Worm (Caenorhabditis elegans): Measurements from ENCODE around the gene C29F9.6.

C29F9.6 gene

DNA sequence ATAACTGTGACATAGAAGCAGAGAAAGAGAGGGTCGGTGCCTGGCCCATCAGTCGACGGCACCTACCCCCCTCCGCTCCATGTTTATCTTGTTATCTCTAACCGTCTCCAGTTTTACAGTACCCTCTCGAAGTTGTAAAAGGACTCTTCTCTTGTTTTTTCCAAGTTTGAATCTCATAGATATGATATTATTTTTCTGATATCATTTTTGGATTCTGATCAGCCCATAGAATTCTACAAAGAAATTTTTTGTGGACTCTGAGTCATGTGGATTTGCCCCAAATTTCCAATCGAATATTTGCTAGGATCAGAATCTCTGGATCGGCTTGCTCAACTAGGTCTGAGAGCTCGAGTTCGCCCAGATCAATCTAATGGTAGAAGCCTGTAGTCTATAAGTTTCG lies at the start of gene C29F9.6:
TSS of gene C29F9.6 (plus strand) at position 301 of the 400 bp plus-strand sequence.
- no peak for TF ChIP-seq alr-1 (tag; optimal IDR thresholded peaks at IDR 0.05; ENCODE audit: borderline replicate concordance)
- TF ChIP-seq efl-1 (optimal IDR thresholded peaks at IDR 0.05): no peak
- peak in 1 of 2 experiments; percentile 66 for TF ChIP-seq efl-1 (GFP tag; optimal IDR thresholded peaks at IDR 0.05 in 1 of 2)
- TF ChIP-seq sup-37 (GFP tag; optimal IDR thresholded peaks at IDR 0.05): no peak
- TF ChIP-seq nhr-77 (tag; optimal IDR thresholded peaks at IDR 0.05): no peak
- no peak for TF ChIP-seq tlp-1 (tag; optimal IDR thresholded peaks at IDR 0.05)
- TF ChIP-seq egl-13 (tag; optimal IDR thresholded peaks at IDR 0.05): no peak
- no peak for TF ChIP-seq lin-14 (GFP tag; optimal IDR thresholded peaks at IDR 0.05)

DNA sequence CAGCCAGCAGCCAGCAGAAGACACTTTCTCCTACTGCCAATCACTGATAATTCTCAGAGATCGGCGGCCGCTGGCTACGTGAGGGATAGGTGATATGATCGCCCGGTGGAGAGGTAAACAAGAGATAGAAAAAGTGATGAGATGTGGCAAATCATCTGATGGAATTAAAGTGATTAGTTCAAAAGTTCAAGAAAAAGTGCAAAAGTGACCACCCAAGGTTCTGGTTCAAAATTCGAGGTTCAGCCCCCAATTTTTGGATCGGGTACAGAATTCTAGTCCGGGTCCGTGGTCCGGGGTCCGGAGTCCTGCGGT lies 49.1 kb upstream of the C29F9.6 start:
- TF ChIP-seq nhr-20 (tag; optimal IDR thresholded peaks at IDR 0.05) (peak; percentile 15), nhr-19 (GFP tag; conservative IDR thresholded peaks at IDR 0.05) (peak; percentile 13; the same call in 1 of the 2 replicates), rnt-1 (tag; optimal IDR thresholded peaks at IDR 0.05) (peak; percentile 54), snu-23 (GFP tag; optimal IDR thresholded peaks at IDR 0.05) (peak; percentile 45), blmp-1 (tag; optimal IDR thresholded peaks at IDR 0.05) (peak; percentile 89), elt-2 (tag; optimal IDR thresholded peaks at IDR 0.05) (no peak), lin-14 (GFP tag; optimal IDR thresholded peaks at IDR 0.05) (peak; percentile 64), C16A3.4 (tag; optimal IDR thresholded peaks at IDR 0.05) (no peak), lsy-2 (tag; optimal IDR thresholded peaks at IDR 0.05) (peak; percentile 13 to 23), nhr-71 (tag; optimal IDR thresholded peaks at IDR 0.05) (peak; percentile 60), fkh-4 (tag; optimal IDR thresholded peaks at IDR 0.05; ENCODE audit: borderline replicate concordance) (no peak), mdl-1 (tag; optimal IDR thresholded peaks at IDR 0.05) (no peak), elt-3 (tag; optimal IDR thresholded peaks at IDR 0.05) (peak in 2 of 6 experiments; percentile 54 to 79), sptf-1 (tag; optimal IDR thresholded peaks at IDR 0.05) (no peak), pag-3 (tag; optimal IDR thresholded peaks at IDR 0.05; ENCODE audit: borderline replicate concordance, insufficient read depth) (peak; percentile 54)

DNA sequence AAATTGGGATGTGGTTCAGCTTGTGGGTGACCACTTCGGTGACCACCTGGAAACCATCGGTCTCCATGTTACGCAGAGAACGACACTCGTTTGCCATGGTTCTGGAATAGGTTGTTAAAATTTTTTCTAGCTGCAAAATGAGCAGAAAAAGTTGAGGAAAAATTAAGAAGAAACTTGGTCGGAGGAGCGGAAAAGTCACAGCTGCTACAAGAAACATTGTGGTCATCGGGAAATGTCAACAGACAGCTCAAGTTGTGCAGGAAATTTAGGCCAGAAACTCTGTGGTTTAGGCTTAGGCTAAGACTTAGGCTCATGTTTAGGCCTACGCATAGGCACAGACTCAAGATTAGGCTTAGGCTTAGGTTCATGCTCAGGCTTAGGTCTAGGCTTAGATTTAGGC lies 48.5 kb upstream of the C29F9.6 start, which contains the start of gene pck-1:
TSS of gene pck-1 (minus strand) at position 101 of the 400 bp plus-strand sequence.
- TF ChIP-seq lin-14 (GFP tag; optimal IDR thresholded peaks at IDR 0.05): no peak
- peak; percentile 1 for TF ChIP-seq rnt-1 (tag; optimal IDR thresholded peaks at IDR 0.05)
- TF ChIP-seq fos-1 (tag; optimal IDR thresholded peaks at IDR 0.05): no peak

DNA sequence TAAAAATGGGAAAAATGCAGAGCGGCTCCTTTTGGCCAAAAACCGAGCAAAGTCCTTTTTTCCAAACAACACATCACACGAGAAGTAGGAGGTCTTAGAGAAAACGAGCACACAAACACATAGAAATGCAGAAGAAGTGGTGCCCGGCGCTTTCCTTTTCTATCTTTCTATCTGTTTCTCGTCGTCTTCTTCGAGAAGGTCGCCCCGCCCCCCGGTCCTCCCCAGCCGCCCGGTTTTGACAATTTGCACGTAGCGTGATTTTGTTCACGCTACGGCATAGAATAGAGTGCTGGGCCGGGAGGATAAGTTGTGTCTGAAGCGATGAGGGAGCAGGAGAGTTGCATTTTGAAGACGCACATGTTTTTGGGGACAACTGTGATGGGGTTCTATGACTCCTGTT lies 47.7 kb upstream of the C29F9.6 start:
- TF ChIP-seq lsy-2 (tag; optimal IDR thresholded peaks at IDR 0.05) (peak; percentile 15 to 40), nhr-47 (tag; optimal IDR thresholded peaks at IDR 0.05) (peak; percentile 46), nhr-71 (tag; optimal IDR thresholded peaks at IDR 0.05) (peak; percentile 67), nhr-19 (GFP tag; conservative IDR thresholded peaks at IDR 0.05) (peak; percentile 59; the same call in 1 of the 2 replicates), nhr-237 (tag; optimal IDR thresholded peaks at IDR 0.05) (no peak), tbx-2 (tag; optimal IDR thresholded peaks at IDR 0.05) (no peak), rnt-1 (tag; optimal IDR thresholded peaks at IDR 0.05) (peak; percentile 38), lir-3 (tag; optimal IDR thresholded peaks at IDR 0.05; ENCODE audit: poor library complexity) (no peak), fkh-4 (tag; optimal IDR thresholded peaks at IDR 0.05; ENCODE audit: borderline replicate concordance) (no peak), efl-1 (optimal IDR thresholded peaks at IDR 0.05) (peak in 1 of 2 experiments; percentile 24), efl-1 (GFP tag; optimal IDR thresholded peaks at IDR 0.05 in 1 of 2) (no peak), fkh-8 (tag; optimal IDR thresholded peaks at IDR 0.05) (peak; percentile 74), swsn-7 (tag; optimal IDR thresholded peaks at IDR 0.05) (peak; percentile 43), fos-1 (tag; optimal IDR thresholded peaks at IDR 0.05) (no peak), blmp-1 (tag; optimal IDR thresholded peaks at IDR 0.05) (peak; percentile 52), mdl-1 (tag; optimal IDR thresholded peaks at IDR 0.05) (peak in 1 of 2 experiments; percentile 19), nhr-85 (tag) (peak; percentile 45), snu-23 (GFP tag; optimal IDR thresholded peaks at IDR 0.05) (peak; percentile 48), lin-14 (GFP tag; optimal IDR thresholded peaks at IDR 0.05) (peak; percentile 94), lin-13 (GFP tag; optimal IDR thresholded peaks at IDR 0.05) (peak; percentile 23), ceh-88 (GFP tag; IDR thresholded peaks at IDR 0.05) (no peak), lin-35 (GFP tag; optimal IDR thresholded peaks at IDR 0.05) (peak in 1 of 2 experiments; percentile 10), ceh-63 (GFP tag; optimal IDR thresholded peaks at IDR 0.05) (no peak), skn-1 (tag; optimal IDR thresholded peaks at IDR 0.05) (no peak), nhr-20 (tag; optimal IDR thresholded peaks at IDR 0.05) (peak; percentile 48), xbp-1 (tag; optimal IDR thresholded peaks at IDR 0.05) (peak; percentile 24), alr-1 (tag; optimal IDR thresholded peaks at IDR 0.05; ENCODE audit: borderline replicate concordance) (no peak), isw-1 (GFP tag; IDR thresholded peaks at IDR 0.05) (peak; percentile 34), F16B12.6 (tag; optimal IDR thresholded peaks at IDR 0.05) (no peak), ceh-82 (tag; optimal IDR thresholded peaks at IDR 0.05) (peak in 1 of 3 experiments; percentile 72), ces-1 (GFP tag; optimal IDR thresholded peaks at IDR 0.05) (no peak), aha-1 (tag; optimal IDR thresholded peaks at IDR 0.05) (peak; percentile 95), dpl-1 (GFP tag; optimal IDR thresholded peaks at IDR 0.05) (peak in 1 of 3 experiments; percentile 10)
